Worm (Caenorhabditis elegans) whole organism, young adult: ENCODE results near the gene fbxc-50.
"Not testable (repeated sequence)": the region's sequence is repeated elsewhere in the genome, so short reads cannot be mapped to it uniquely, and the experiment has no call there.

Experiments
- B0019.2 ChIP-seq: fragments of 200-800 bp; sonication (Bioruptor generic); conservative IDR thresholded peaks from 2 replicates; pipeline ENCODE4 v1.3.6; 2022; ENCODE audit warnings: missing genetic modification reagents, missing genetic modification characterization, missing compliant biosample characterization
- D2030.7 ChIP-seq: fragments of 200-800 bp; sonication (Bioruptor generic); IDR thresholded peaks from 2 replicates; pipeline ENCODE4 v1.3.6; 2022; ENCODE audit warnings: missing genetic modification reagents, missing genetic modification characterization, missing compliant biosample characterization
- F22D6.2 ChIP-seq: sonication (generic microtip); optimal IDR thresholded peaks from 2 replicates; lab custom pipeline; 2016; ENCODE audit warnings: mild to moderate bottlenecking, missing genetic modification characterization, missing compliant biosample characterization
- Y53G8AR.9 ChIP-seq: fragments of 200-800 bp; sonication (Bioruptor generic); conservative IDR thresholded peaks from 2 replicates; pipeline ENCODE4 v1.3.6; 2022; ENCODE audit warnings: missing genetic modification reagents, missing genetic modification characterization, missing compliant biosample characterization
- akir-1 ChIP-seq: fragments of 200-800 bp; sonication (Bioruptor generic); optimal IDR thresholded peaks from 2 replicates; lab custom pipeline; 2018; ENCODE audit warnings: mild to moderate bottlenecking, missing genetic modification characterization, moderate library complexity, missing compliant biosample characterization
- atf-7 ChIP-seq: sonication (generic microtip); optimal IDR thresholded peaks from 2 replicates; lab custom pipeline; 2017; ENCODE audit warnings: mild to moderate bottlenecking, missing genetic modification characterization, missing compliant biosample characterization
- attf-3 ChIP-seq: fragments of 200-800 bp; sonication (Bioruptor generic); conservative IDR thresholded peaks from 2 replicates; pipeline ENCODE4 v1.3.6; 2022; ENCODE audit warnings: missing genetic modification reagents, missing genetic modification characterization, missing compliant biosample characterization
- attf-6 ChIP-seq: fragments of 200-800 bp; sonication (Bioruptor generic); IDR thresholded peaks from 2 replicates; pipeline ENCODE4 v1.3.6; 2022; ENCODE audit warnings: missing genetic modification reagents, missing genetic modification characterization, missing compliant biosample characterization
- cebp-1 ChIP-seq, 2 experiments: fragments of 200-800 bp in 1 of 2; sonication (Bioruptor generic) in 1 of 2; sonication (generic microtip) in 1 of 2; IDR thresholded peaks in 1 of 2; optimal IDR thresholded peaks in 1 of 2; 2 replicates each; pipeline versions ENCODE4 v1.3.6 to Lab custom; 2017 to 2022; ENCODE audit warnings: missing compliant biosample characterization in 2 of 2, missing genetic modification characterization in 2 of 2, mild to moderate bottlenecking in 1 of 2, missing genetic modification reagents in 1 of 2, moderate library complexity in 1 of 2
- ceh-79 ChIP-seq: sonication (generic microtip); optimal IDR thresholded peaks from 2 replicates; lab custom pipeline; 2017; ENCODE audit warnings: mild to moderate bottlenecking, missing genetic modification characterization, missing compliant biosample characterization
- chd-7 ChIP-seq: sonication (generic microtip); optimal IDR thresholded peaks from 2 replicates; lab custom pipeline; 2016; ENCODE audit warnings: mild to moderate bottlenecking, missing genetic modification characterization, moderate library complexity, missing compliant biosample characterization
- dpff-1 ChIP-seq: sonication (generic microtip); optimal IDR thresholded peaks from 2 replicates; lab custom pipeline; 2017; ENCODE audit warnings: mild to moderate bottlenecking, missing genetic modification characterization, missing compliant biosample characterization
- hlh-26 ChIP-seq: fragments of 200-800 bp; sonication (Bioruptor generic); conservative IDR thresholded peaks from 2 replicates; pipeline ENCODE4 v1.3.6; 2022; ENCODE audit warnings: missing genetic modification reagents, missing genetic modification characterization, missing compliant biosample characterization
- hrde-1 ChIP-seq: sonication (generic microtip); optimal IDR thresholded peaks from 2 replicates; lab custom pipeline; 2016; ENCODE audit warnings: missing genetic modification characterization, mild to moderate bottlenecking, missing compliant biosample characterization, moderate library complexity, missing genotype, missing genetic modification reagents, borderline replicate concordance
- hsf-1 ChIP-seq: fragments of 200-800 bp; sonication (Bioruptor generic); IDR thresholded peaks from 2 replicates; pipeline ENCODE4 v1.3.6; 2022; ENCODE audit warnings: missing genetic modification reagents, missing genetic modification characterization, missing compliant biosample characterization
- lsl-1 ChIP-seq: fragments of 200-800 bp; sonication (Bioruptor generic); optimal IDR thresholded peaks from 2 replicates; lab custom pipeline; 2018; ENCODE audit warnings: mild to moderate bottlenecking, missing genetic modification characterization, moderate library complexity, missing compliant biosample characterization
- madf-10 ChIP-seq: sonication (generic microtip); optimal IDR thresholded peaks from 2 replicates; lab custom pipeline; 2016; ENCODE audit warnings: mild to moderate bottlenecking, missing genetic modification characterization, missing compliant biosample characterization
- mcd-1 ChIP-seq: fragments of 200-800 bp; sonication (Bioruptor generic); IDR thresholded peaks from 2 replicates; pipeline ENCODE4 v1.3.6; 2022; ENCODE audit warnings: missing genetic modification reagents, missing genetic modification characterization, missing compliant biosample characterization
- nfyb-1 ChIP-seq: fragments of 200-800 bp; sonication (Bioruptor generic); IDR thresholded peaks from 2 replicates; pipeline ENCODE4 v1.3.6; 2022; ENCODE audit warnings: missing genetic modification reagents, missing genetic modification characterization, missing compliant biosample characterization
- nhr-179 ChIP-seq: sonication (generic microtip); optimal IDR thresholded peaks from 2 replicates; lab custom pipeline; 2016; ENCODE audit warnings: mild to moderate bottlenecking, missing genetic modification characterization, missing compliant biosample characterization
- pha-4 ChIP-seq: fragments of 150-350 bp; sonication (generic microtip); optimal IDR thresholded peaks from 2 replicates; lab custom pipeline; 2014; ENCODE audit warnings: missing biosample characterization, missing genetic modification reagents, missing genetic modification characterization
- rcor-1 ChIP-seq: fragments of 200-800 bp; sonication (Bioruptor generic); IDR thresholded peaks from 2 replicates; pipeline ENCODE4 v1.3.6; 2022; ENCODE audit warnings: missing genetic modification reagents, missing genetic modification characterization, missing compliant biosample characterization
- rpc-1 ChIP-seq, 2 experiments: fragments of 150-350 bp in 1 of 2; sonication (generic microtip) in 1 of 2; optimal IDR thresholded peaks; 2 replicates each; lab custom pipeline; 2014 to 2018; ENCODE audit warnings: missing biosample characterization in 1 of 2, missing genetic modification characterization in 1 of 2, missing genetic modification reagents in 1 of 2, missing genotype in 1 of 2
- sdz-38 ChIP-seq: sonication (generic microtip); optimal IDR thresholded peaks from 2 replicates; lab custom pipeline; 2016; ENCODE audit warnings: missing genotype, missing genetic modification characterization, missing compliant biosample characterization
- snpc-3.4 ChIP-seq: sonication (generic microtip); optimal IDR thresholded peaks from 2 replicates; lab custom pipeline; 2017; ENCODE audit warnings: missing genetic modification characterization, mild to moderate bottlenecking, missing compliant biosample characterization, antibody characterized with exemption, moderate library complexity, missing genotype, missing genetic modification reagents
- snpc-4 ChIP-seq, 5 experiments: fragments of 150-350 bp in 1 of 5; sonication (generic microtip) in 4 of 5; optimal IDR thresholded peaks; 2 replicates each; lab custom pipeline; 2014 to 2018; ENCODE audit warnings: missing genetic modification characterization in 5 of 5, missing biosample characterization in 3 of 5, antibody characterized with exemption in 2 of 5, mild to moderate bottlenecking in 2 of 5, missing compliant biosample characterization in 2 of 5, missing genotype in 2 of 5, moderate library complexity in 2 of 5, missing genetic modification reagents in 1 of 5
- tbp1 ChIP-seq: fragments of 200-800 bp; sonication (Bioruptor generic); optimal IDR thresholded peaks from 2 replicates; lab custom pipeline; 2018; ENCODE audit warnings: mild to moderate bottlenecking, missing genetic modification characterization, missing compliant biosample characterization
- xnd-1 ChIP-seq: sonication (generic microtip); optimal IDR thresholded peaks from 2 replicates; lab custom pipeline; 2016; ENCODE audit warnings: missing genotype, missing genetic modification reagents, missing genetic modification characterization, missing compliant biosample characterization
- zim-3 ChIP-seq: sonication (generic microtip); optimal IDR thresholded peaks from 2 replicates; lab custom pipeline; 2017; ENCODE audit warnings: mild to moderate bottlenecking, missing genetic modification characterization, moderate library complexity, missing compliant biosample characterization
- ztf-18 ChIP-seq: sonication (generic microtip); optimal IDR thresholded peaks from 2 replicates; lab custom pipeline; 2016; ENCODE audit warnings: missing genotype, mild to moderate bottlenecking, missing genetic modification characterization, missing compliant biosample characterization
- ztf-26 ChIP-seq: sonication (generic microtip); optimal IDR thresholded peaks from 2 replicates; lab custom pipeline; 2017; ENCODE audit warnings: missing genetic modification characterization, missing compliant biosample characterization
- ztf-6 ChIP-seq: fragments of 200-800 bp; sonication (Bioruptor generic); IDR thresholded peaks from 2 replicates; pipeline ENCODE4 v1.3.6; 2022; ENCODE audit warnings: missing genetic modification reagents, missing genetic modification characterization, missing compliant biosample characterization

The fbxc-50 gene

DNA sequence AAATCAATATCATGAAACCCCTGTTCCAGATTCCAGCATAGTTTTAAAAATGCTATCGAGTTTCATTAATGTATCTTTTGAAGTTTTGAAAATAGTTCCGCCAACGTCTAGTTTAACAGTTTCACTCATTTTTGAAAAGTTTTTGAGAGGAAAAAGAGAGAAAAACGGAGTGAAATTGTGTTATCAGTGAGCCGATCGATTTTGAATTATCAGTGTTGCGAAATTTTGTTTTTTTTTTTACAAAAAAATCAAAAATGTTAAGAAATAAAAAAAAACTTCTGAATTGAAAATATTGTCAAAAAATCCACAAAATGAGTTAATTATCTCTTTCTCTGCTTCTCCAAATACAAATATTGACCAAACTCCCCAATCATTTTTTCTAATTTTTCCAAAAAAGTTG, 25.2 kb downstream of the fbxc-50 start, which contains the start of gene ZC239.13:
TSS of gene ZC239.13 (minus strand) at position 154 of the 400 bp plus-strand sequence.
- no peak for TF ChIP-seq sdz-38 (tag; lab: Kevin White, UChicago)
- no peak for TF ChIP-seq mcd-1 (GFP tag; lab: Robert Waterston, UW)
- peak; percentile 74; the same call in 1 of the 2 replicates for TF ChIP-seq cebp-1 (GFP tag; IDR thresholded peaks at IDR 0.05; lab: Robert Waterston, UW)
- peak; percentile 78 for TF ChIP-seq cebp-1 (tag; optimal IDR thresholded peaks at IDR 0.05; lab: Kevin White, UChicago)
- TF ChIP-seq, all 124 proteins: peak for 1

DNA sequence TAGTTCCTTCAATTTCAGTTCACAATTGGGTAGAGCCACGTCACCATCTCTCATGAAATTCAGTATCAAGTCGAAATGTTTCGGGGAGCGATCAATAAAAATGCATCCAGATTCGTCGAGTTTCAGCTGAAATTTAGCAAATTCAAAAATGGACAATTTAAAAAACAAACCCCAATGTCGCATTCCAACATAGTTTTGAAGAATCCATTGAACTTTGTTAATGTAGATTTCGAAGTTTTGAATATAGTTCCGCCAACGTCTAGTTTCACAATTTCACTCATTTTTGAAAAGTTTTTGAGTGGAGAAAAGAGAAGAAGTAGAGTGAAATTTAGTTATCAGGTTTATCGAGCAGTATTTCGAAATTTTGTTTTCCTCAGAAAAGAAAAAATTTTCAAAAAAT, 26.2 kb downstream of the fbxc-50 start, which contains the start of gene ZC239.14:
TSS of gene ZC239.14 (minus strand) at position 305 of the 400 bp plus-strand sequence.
- TF ChIP-seq xnd-1 (tag; lab: Kevin White, UChicago) (no peak), dpff-1 (no peak), zim-3 (tag; lab: Kevin White, UChicago) (no peak), ztf-26 (tag; lab: Kevin White, UChicago) (no peak), chd-7 (tag; lab: Kevin White, UChicago) (no peak), Y53G8AR.9 (GFP tag; lab: Robert Waterston, UW) (no peak), madf-10 (tag; lab: Kevin White, UChicago) (no peak), attf-3 (no peak), ceh-79 (no peak), hsf-1 (no peak), lsl-1 (GFP tag; lab: Kevin White, UChicago) (no peak), nfyb-1 (no peak), snpc-3.4 (tag; lab: Kevin White, UChicago) (no peak), pha-4 (no peak), rpc-1 (optimal IDR thresholded peaks at IDR 0.05; lab: Kevin White, UChicago) (no peak), rpc-1 (tag; optimal IDR thresholded peaks at IDR 0.05; lab: Kevin White, UChicago) (no peak), ztf-18 (tag; lab: Kevin White, UChicago) (no peak), attf-6 (GFP tag; lab: Robert Waterston, UW) (no peak)

DNA sequence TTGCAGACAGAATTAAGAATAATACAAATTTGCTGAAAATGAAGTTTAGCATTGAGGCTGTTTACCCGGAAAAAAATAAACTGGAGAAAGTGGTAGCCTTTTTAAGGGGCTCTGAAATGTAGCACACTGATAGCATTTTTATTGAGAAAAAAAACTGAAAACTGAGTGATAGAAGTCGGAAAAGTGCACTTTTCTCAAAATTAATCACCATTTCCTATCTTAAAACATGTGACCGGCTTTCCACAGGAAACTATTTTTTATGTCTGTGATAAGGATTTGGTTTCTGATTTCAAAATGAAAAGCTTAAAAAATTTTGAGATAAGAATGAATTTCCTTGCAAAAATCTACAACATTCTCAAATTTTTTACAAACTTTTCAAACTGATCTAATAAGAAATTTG, 27.2 kb downstream of the fbxc-50 start, which contains the start of gene ZC239.22:
TSS of gene ZC239.22 (minus strand) at position 101 of the 400 bp plus-strand sequence.
- TF ChIP-seq nhr-179 (tag; lab: Kevin White, UChicago) = no peak
- TF ChIP-seq tbp1 (GFP tag; lab: Kevin White, UChicago) = no peak
- no peak for TF ChIP-seq akir-1 (GFP tag; lab: Kevin White, UChicago)
- TF ChIP-seq ztf-26 (tag; lab: Kevin White, UChicago) = no peak
- TF ChIP-seq hlh-26 (GFP tag; lab: Robert Waterston, UW) = no peak
- no peak for TF ChIP-seq F22D6.2 (tag; lab: Kevin White, UChicago)
- no peak for TF ChIP-seq rcor-1 (GFP tag; lab: Robert Waterston, UW)
- no peak for TF ChIP-seq ztf-6 (GFP tag; lab: Robert Waterston, UW)
- TF ChIP-seq D2030.7 = no peak
- TF ChIP-seq pha-4 = no peak
- no peak for TF ChIP-seq B0019.2 (GFP tag; lab: Robert Waterston, UW)
- TF ChIP-seq atf-7 (tag; lab: Kevin White, UChicago) = no peak

DNA sequence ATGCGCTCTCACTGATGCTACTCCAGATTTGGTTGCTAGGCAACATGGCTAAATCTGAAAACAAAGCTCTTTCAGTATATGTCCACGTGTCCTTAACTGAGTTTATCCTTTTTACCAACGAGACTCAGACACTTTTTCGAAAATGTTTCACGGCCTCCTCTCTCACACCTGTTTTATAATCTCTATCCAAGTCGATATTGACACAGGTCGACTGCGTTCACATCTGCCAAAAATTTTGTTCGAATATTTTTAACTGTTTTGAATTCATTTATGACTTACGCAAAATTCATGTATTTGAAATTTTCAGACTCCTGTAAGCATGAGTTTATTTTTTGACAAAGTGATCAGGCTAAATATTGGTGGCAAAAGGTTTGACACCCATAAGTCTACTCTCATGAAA, 32.2 kb downstream of the fbxc-50 start, which contains the start of gene ZC239.3:
TSS of gene ZC239.3 (plus strand) at position 301 of the 400 bp plus-strand sequence.
- TF ChIP-seq snpc-4 (GFP tag; optimal IDR thresholded peaks at IDR 0.05; lab: Kevin White, UChicago); snpc-4 (tag; optimal IDR thresholded peaks at IDR 0.05; lab: Kevin White, UChicago); F22D6.2 (tag; lab: Kevin White, UChicago); hrde-1 (tag; lab: Kevin White, UChicago): not testable (repeated sequence)
- TF ChIP-seq, all 124 proteins: peak for 0; not testable (repeated sequence) for 124
